Worm (Caenorhabditis elegans): ENCODE data around the gene K07F5.14.

DNA sequence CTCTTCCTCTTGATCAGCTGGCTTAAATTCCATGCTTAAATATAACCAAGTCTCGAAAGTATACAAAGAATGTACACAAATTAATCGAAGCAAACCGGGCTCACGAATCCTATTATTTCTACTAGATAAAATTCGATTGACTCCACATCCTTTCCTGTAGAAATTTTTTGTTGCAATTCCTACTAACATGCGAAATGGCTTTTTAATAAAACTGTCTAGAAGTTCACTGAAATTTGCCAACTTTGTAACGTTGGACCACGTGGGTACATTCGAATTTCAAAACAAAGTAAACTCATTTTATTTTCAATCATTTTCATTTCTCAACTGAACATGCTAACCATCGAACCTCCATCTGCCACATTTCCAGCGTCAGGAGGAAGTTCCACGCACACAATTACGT, 33.1 kb downstream of the K07F5.14 start, which contains the start of gene ssp-32:
- no peak for TF ChIP-seq elt-3 (tag; optimal IDR thresholded peaks at IDR 0.05)
- no peak for TF ChIP-seq elt-1 (tag; optimal IDR thresholded peaks at IDR 0.05; ENCODE audit: borderline replicate concordance, insufficient read depth)
- TF ChIP-seq unc-39 (tag; optimal IDR thresholded peaks at IDR 0.05): no peak
- TF ChIP-seq tbx-8 (GFP tag; optimal IDR thresholded peaks at IDR 0.05): no peak
- TF ChIP-seq blmp-1 (tag; optimal IDR thresholded peaks at IDR 0.05): no peak
- no peak for TF ChIP-seq ztf-11 (tag; optimal IDR thresholded peaks at IDR 0.05)
- no peak for TF ChIP-seq unc-62 (GFP tag; optimal IDR thresholded peaks at IDR 0.05)
- TF ChIP-seq nhr-28 (tag; optimal IDR thresholded peaks at IDR 0.05): no peak
- no peak for TF ChIP-seq zip-8 (tag; optimal IDR thresholded peaks at IDR 0.05)
